Worm (Caenorhabditis elegans): ENCODE data around the gene col-137.

DNA sequence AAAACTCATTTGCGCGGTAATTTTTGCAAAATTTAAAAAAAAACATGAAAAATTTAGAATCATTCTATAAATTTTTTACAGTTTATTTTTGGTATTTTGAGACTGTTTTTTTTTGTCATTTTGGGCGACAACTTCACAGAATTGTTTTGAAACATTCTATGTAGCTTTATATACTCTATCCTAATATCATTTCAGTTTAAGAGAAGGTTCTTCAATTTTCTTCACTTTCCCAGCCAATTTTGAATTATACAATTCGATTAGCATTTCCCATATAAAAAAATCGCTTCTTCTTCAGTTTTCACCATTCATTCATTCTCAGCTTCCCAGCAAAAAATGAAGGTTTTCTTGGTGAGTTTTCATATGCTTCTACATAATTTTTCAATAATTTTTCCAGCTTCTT is 25.1 kb upstream of the col-137 start, which contains the start of gene fipr-28:
- TF ChIP-seq him-1 (tag; optimal IDR thresholded peaks at IDR 0.05): no peak
- no peak for TF ChIP-seq W03F9.2 (tag; optimal IDR thresholded peaks at IDR 0.05)
